Worm (Caenorhabditis elegans) whole organism, early embryonic: ENCODE results near the gene T05A7.7.

Experiments used
- ama-1 ChIP-seq: fragments of 150-350 bp; optimal IDR thresholded peaks from 2 replicates; lab custom pipeline; 2014
- ceh-13 ChIP-seq: fragments of 200-800 bp; sonication (Bioruptor generic); optimal IDR thresholded peaks from 2 replicates; lab custom pipeline; 2018; ENCODE audit warnings: mild to moderate bottlenecking, missing genetic modification characterization, missing compliant biosample characterization
- ets-7 ChIP-seq: sonication (generic microtip); optimal IDR thresholded peaks from 2 replicates; lab custom pipeline; 2016; ENCODE audit warnings: missing genotype, missing genetic modification characterization, missing compliant biosample characterization
- flt-1 ChIP-seq: fragments of 200-800 bp; sonication (Bioruptor generic); IDR thresholded peaks from 2 replicates; pipeline ENCODE4 v1.3.6; 2022; ENCODE audit warnings: missing genetic modification characterization, missing compliant biosample characterization
- hmbx-1 ChIP-seq: sonication (generic microtip); optimal IDR thresholded peaks from 2 replicates; lab custom pipeline; 2016; ENCODE audit warnings: mild to moderate bottlenecking, missing genetic modification characterization, missing compliant biosample characterization
- hnd-1 ChIP-seq: sonication (generic microtip); optimal IDR thresholded peaks from 2 replicates; lab custom pipeline; 2016; ENCODE audit warnings: missing genetic modification characterization, missing compliant biosample characterization
- scrt-1 ChIP-seq: fragments of 200-800 bp; sonication (Bioruptor generic); IDR thresholded peaks from 2 replicates; pipeline ENCODE4 v1.3.6; 2022; ENCODE audit warnings: missing genetic modification characterization, missing compliant biosample characterization
- tbx-37 ChIP-seq: fragments of 200-800 bp; sonication (Bioruptor generic); conservative IDR thresholded peaks from 2 replicates; pipeline ENCODE4 v1.3.6; 2022; ENCODE audit warnings: missing genetic modification reagents, missing genetic modification characterization, missing compliant biosample characterization

DNA sequence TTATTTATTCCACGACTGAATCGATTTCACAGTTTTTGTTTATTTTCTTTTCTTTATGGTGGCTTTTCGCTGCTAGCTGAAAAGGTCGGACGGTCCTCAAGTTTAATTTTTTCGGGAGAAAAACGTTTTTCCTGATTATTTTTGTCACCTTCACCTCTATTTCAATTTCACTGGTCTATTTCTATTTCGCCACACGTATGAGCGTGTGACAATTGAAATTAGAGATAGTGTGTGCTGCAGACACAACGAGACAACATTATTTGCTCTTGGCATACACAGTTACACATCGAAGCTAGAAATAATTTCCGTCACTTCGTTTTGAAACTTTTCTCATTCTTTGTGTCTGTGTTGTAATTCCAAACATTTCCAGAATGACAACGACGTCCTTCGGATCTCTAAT is 34.4 kb upstream of the T05A7.7 start, which contains the start of gene F41C3.8:
- TF ChIP-seq flt-1 (GFP tag; lab: Robert Waterston, UW) (no peak), hmbx-1 (tag; lab: Kevin White, UChicago) (no peak), ama-1 (lab: Kevin White, UChicago) (no peak), tbx-37 (GFP tag; lab: Robert Waterston, UW) (no peak), ceh-13 (no peak), ets-7 (tag; lab: Kevin White, UChicago) (no peak), scrt-1 (GFP tag; lab: Robert Waterston, UW) (no peak), hnd-1 (no peak)
